Worm (Caenorhabditis elegans) whole organism, late embryonic: Measurements from ENCODE around the gene H10E21.1.

Source experiments
- T23F11.4 ChIP-seq: fragments of 200-800 bp; sonication (Bioruptor generic); optimal IDR thresholded peaks from 2 replicates; lab custom pipeline; 2018; ENCODE audit warnings: mild to moderate bottlenecking, missing genetic modification characterization, missing compliant biosample characterization
- fkh-10 ChIP-seq: fragments of 150-350 bp; optimal IDR thresholded peaks from 2 replicates; lab custom pipeline; 2014; ENCODE audit warnings: missing biosample characterization, missing genetic modification reagents, missing genetic modification characterization
- hlh-30 ChIP-seq: sonication (generic microtip); optimal IDR thresholded peaks from 2 replicates; lab custom pipeline; 2017; ENCODE audit warnings: antibody characterized with exemption, missing genetic modification characterization, missing compliant biosample characterization; ENCODE audit not compliant: insufficient read depth
- nhr-11 ChIP-seq: fragments of 150-350 bp; optimal IDR thresholded peaks from 2 replicates; lab custom pipeline; 2014; ENCODE audit warnings: missing biosample characterization, missing genetic modification characterization
- pha-4 ChIP-seq: fragments of 150-350 bp; optimal IDR thresholded peaks from 2 replicates; lab custom pipeline; 2018; ENCODE audit warnings: missing biosample characterization, missing genetic modification reagents, missing genetic modification characterization
- pros-1 ChIP-seq: fragments of 150-350 bp; optimal IDR thresholded peaks from 2 replicates; lab custom pipeline; 2014; ENCODE audit warnings: missing biosample characterization, missing genetic modification reagents, missing genetic modification characterization
- rnt-1 ChIP-seq: sonication (generic microtip); optimal IDR thresholded peaks from 2 replicates; lab custom pipeline; 2016; ENCODE audit warnings: missing genetic modification characterization, missing compliant biosample characterization

- no peak for TF ChIP-seq pha-4
- TF ChIP-seq hlh-30: no peak
- TF ChIP-seq nhr-11 (tag; lab: Kevin White, UChicago): no peak
- no peak for TF ChIP-seq T23F11.4 (GFP tag; lab: Kevin White, UChicago)
- no peak for TF ChIP-seq pros-1 (tag; lab: Kevin White, UChicago)
- no peak for TF ChIP-seq rnt-1 (tag; lab: Kevin White, UChicago)
- TF ChIP-seq fkh-10 (GFP tag; lab: Kevin White, UChicago): no peak
Observed at ce11 chrIII:16797-17196, 1.2 kb downstream of the H10E21.1 start.
